Fruit fly (Drosophila melanogaster): ENCODE measurements around the gene Ttc1.
A peak's percentile ranks its signal among the peaks of the same experiment; 100 is the strongest.

Gene Ttc1

dm6 chr3R:16442937-16443336, at the start of gene Ttc1, which contains the start of gene CG14882:
Gene Ttc1 (minus strand): TSS chr3R:16443007.
Gene CG14882 (plus strand): TSS chr3R:16443207.
- TF ChIP-seq noc (tag; optimal IDR thresholded peaks at IDR 0.05), result peak; percentile 86

DNA sequence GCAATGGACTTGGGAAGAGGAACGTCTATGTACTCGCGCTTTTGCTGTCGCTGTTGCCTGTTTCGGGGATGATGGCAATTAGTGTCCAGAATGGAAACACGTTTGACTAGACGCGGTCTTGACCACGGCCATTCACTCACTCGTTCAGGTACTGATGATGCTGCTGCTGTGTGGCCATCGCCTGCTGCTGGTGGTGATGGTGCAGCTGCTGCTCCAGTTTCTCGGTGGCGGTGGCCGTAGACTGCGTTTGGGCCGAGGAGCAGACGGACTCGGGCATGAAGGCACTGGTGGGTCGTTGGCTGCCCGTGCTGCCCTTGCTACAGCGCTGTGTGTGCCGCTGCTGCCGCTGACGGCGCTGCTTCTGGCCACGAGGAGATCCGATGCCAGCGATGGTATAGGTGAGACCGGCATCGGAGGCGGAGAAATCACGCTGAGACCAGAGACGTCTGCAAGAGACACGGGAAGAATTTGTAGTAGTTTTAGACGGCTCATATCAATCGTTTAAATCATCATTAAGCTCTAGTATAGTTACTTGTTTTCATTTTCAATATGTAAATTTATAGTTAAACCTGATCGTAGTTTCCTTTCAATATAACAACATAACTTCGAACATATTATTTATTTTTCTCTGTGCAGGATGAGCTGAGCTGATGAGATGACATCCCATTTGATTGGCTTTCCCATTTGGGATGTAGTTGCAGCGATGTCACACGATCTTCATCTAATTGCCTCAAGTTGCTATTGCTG, 42.9 kb upstream of the Ttc1 start:
- TF ChIP-seq noc (tag; optimal IDR thresholded peaks at IDR 0.05), result no peak

DNA sequence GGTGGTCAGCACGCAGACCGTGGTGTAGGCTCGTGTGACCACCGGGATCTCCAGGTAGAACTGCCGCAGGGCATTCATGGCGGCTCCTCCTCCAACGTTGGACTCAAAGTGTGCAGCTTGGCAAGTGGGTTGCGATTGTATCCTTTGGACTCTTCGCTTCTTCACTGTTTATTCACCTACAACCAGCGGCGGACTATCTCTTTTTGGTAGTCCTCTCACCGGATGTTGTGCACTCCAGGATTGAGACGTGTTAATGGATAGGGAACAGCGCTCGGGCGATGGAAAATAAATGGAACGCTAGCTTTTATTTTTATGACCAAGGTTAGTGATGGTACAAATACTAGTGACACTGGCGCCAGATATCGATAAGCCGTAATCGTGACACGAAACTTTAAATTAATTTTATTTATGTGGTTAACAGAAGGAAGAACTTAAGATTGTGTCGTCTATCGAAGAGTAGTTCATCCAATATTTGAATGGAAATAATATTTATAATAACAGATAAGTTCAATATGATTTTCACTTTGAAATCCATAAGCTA, 41.1 kb upstream of the Ttc1 start, which contains the start of gene Der-2:
Der-2 (minus strand) TSS at position 347 of the 541 bp plus-strand sequence.
- no peak for TF ChIP-seq noc (tag; optimal IDR thresholded peaks at IDR 0.05)

dm6 chr3R:16482276-16482675, 39.5 kb upstream of the Ttc1 start, which contains the start of gene Sdhaf3:
Gene Sdhaf3 (minus strand): TSS chr3R:16482452.
- no peak for TF ChIP-seq noc (tag; optimal IDR thresholded peaks at IDR 0.05)

dm6 chr3R:16480995-16481394, 38.2 kb upstream of the Ttc1 start, which contains the start of gene Dhfr:
Gene Dhfr (plus strand): TSS chr3R:16481167.
- TF ChIP-seq noc (tag; optimal IDR thresholded peaks at IDR 0.05), result no peak

DNA sequence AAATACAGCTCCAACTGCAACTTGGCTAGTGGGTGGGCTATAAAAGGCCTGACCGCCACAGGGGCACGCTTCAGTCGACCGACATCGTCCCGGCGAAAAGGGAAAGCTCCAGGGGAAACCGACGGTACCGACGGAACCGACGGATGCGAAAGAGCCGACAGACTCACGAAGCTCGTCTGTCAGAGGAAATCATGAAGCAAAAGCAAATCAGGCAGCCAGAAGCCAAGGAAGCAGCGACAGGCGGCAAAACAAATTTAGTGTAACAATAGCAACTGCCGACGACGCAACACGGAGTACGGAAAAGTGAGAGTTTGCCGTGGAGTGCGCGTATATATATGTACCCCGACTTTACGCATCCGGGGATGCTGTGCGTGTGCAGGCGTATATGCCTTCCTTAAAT, 34.2 kb upstream of the Ttc1 start, which contains the start of gene Gyc89Db:
Gyc89Db (plus strand) TSS at position 78 of the 400 bp plus-strand sequence.
- no peak for TF ChIP-seq noc (tag; optimal IDR thresholded peaks at IDR 0.05)

- TF ChIP-seq noc (tag; optimal IDR thresholded peaks at IDR 0.05), result no peak
These were observed 33.7 kb upstream of the Ttc1 start for dm6 chr3R:16476472-16476871.

dm6 chr3R:16472301-16472700, 29.5 kb upstream of the Ttc1 start, which contains the start of gene Gyc89Da:
Gene Gyc89Da (plus strand): TSS chr3R:16472601.
- TF ChIP-seq noc (tag; optimal IDR thresholded peaks at IDR 0.05), result no peak

dm6 chr3R:16469501-16470263, 26.9 kb upstream of the Ttc1 start, which contains the start of the genes CG42232 and CSN5:
Gene CG42232 (minus strand): TSS chr3R:16469663.
Gene CSN5 (plus strand): TSS chr3R:16470099.
- TF ChIP-seq noc (tag; optimal IDR thresholded peaks at IDR 0.05), result no peak

- TF ChIP-seq noc (tag; optimal IDR thresholded peaks at IDR 0.05), result no peak
These were observed 25.7 kb upstream of the Ttc1 start for dm6 chr3R:16468556-16468955.

- no peak for TF ChIP-seq noc (tag; optimal IDR thresholded peaks at IDR 0.05)
These were observed 13.8 kb upstream of the Ttc1 start for dm6 chr3R:16456607-16457006.

dm6 chr3R:16455875-16456274, 13.1 kb upstream of the Ttc1 start, which contains the start of gene CG14883:
Gene CG14883 (plus strand): TSS chr3R:16456052.
- no peak for TF ChIP-seq noc (tag; optimal IDR thresholded peaks at IDR 0.05)

DNA sequence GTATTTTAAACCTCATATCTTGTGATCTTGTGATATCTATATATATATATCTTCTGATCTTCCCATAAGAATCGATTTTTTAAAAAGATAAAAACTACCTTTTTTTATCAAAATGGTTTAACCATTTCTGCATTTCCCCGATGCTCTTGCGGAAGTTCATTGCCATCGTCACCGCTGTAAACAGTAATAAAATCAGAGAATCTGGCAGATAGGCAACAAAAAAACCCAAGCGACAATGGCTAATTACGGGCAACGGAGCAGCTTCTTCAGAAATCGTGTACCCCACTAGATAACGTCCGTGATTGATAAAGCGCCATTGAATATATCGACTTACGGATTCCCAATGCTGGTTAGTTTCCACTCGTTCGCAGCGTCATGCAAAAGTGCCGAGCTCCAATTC, 11.4 kb upstream of the Ttc1 start, which contains the start of gene CG10405:
CG10405 (plus strand) TSS at position 301 of the 400 bp plus-strand sequence.
- TF ChIP-seq noc (tag; optimal IDR thresholded peaks at IDR 0.05), result no peak

dm6 chr3R:16453597-16453996, 10.8 kb upstream of the Ttc1 start, which contains the start of gene Pak3:
Gene Pak3 (minus strand): TSS chr3R:16453821.
- no peak for TF ChIP-seq noc (tag; optimal IDR thresholded peaks at IDR 0.05)

DNA sequence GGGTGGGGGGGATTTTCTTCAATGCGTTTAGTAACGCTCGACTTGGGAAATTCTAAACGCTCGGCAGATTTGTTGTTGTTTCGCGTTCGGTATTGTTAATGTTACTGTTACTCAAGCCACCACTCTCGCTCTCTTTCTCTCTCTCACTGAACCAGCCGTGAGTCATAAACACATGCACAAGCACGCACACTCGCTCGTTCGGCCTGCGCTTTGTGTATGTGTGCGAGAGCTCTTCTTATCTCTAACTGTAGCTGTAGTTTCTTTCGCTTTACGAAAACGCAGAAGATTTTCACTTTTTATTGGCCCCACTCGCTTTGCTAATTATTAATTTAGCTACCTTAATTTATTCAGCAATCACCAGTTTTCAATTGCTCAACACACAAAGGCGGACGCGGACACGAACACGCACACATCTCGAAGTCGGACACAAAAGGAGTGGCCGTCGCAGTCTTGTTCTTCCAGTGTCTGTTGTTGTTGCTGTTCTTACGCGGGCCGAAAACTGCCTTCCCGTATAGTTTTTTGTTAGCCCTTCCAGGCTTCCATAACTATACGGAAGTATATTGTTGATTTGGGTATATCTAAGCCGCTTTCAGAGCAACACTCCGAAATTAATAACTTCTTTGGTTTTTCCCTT, 10.3 kb upstream of the Ttc1 start:
- no peak for TF ChIP-seq noc (tag; optimal IDR thresholded peaks at IDR 0.05)

Measured in whole organism, larva.